Worm (Caenorhabditis elegans): Measurements from ENCODE around the gene nasp-1.

nasp-1 gene

ce11 chrII:11142571-11142970 is 36.2 kb downstream of the nasp-1 start, which contains the start of gene arrd-6:
arrd-6 (plus strand) TSS chrII:11142739.
- 0 out of 2 replicates have a peak, but pooled peaks have one; percentile 20 for TF ChIP-seq pbrm-1 (GFP tag; IDR thresholded peaks at IDR 0.05)
- no peak for TF ChIP-seq sea-2 (GFP tag; IDR thresholded peaks at IDR 0.05)

- peak; percentile 71 for TF ChIP-seq let-526 (GFP tag; IDR thresholded peaks at IDR 0.05)
- no peak for TF ChIP-seq lsl-1 (GFP tag; optimal IDR thresholded peaks at IDR 0.05)
- 0 out of 2 replicates have a peak, but pooled peaks have one; percentile 31 for TF ChIP-seq hmg-1.2 (GFP tag; IDR thresholded peaks at IDR 0.05)
- no peak; the same call in 1 of the 2 replicates for TF ChIP-seq F33H1.4 (GFP tag; IDR thresholded peaks at IDR 0.05)
- no peak for TF ChIP-seq bed-2 (GFP tag; IDR thresholded peaks at IDR 0.05)
- TF ChIP-seq ceh-79 (tag; optimal IDR thresholded peaks at IDR 0.05) = no peak
- TF ChIP-seq F22D6.2 (tag; optimal IDR thresholded peaks at IDR 0.05) = peak; percentile 17
- no peak for TF ChIP-seq snpc-1.1 (tag; optimal IDR thresholded peaks at IDR 0.05; ENCODE audit: insufficient read depth)
- 0 out of 2 replicates have a peak, but pooled peaks have one; percentile 17 for TF ChIP-seq hsf-1 (GFP tag; IDR thresholded peaks at IDR 0.05)
- TF ChIP-seq T26A5.8 (tag; optimal IDR thresholded peaks at IDR 0.05) = no peak
- no peak; the same call in 1 of the 2 replicates for TF ChIP-seq K11D2.4 (GFP tag; IDR thresholded peaks at IDR 0.05)
- TF ChIP-seq ceh-100 (GFP tag; IDR thresholded peaks at IDR 0.05) = no peak
- TF ChIP-seq ama-1 (optimal IDR thresholded peaks at IDR 0.05) = peak; percentile 31
- TF ChIP-seq ama-1 (GFP tag; optimal IDR thresholded peaks at IDR 0.05) = no peak
- TF ChIP-seq nhr-80 (tag; optimal IDR thresholded peaks at IDR 0.05) = peak; percentile 24
- no peak for TF ChIP-seq ztf-3 (GFP tag; optimal IDR thresholded peaks at IDR 0.05)
- TF ChIP-seq ztf-26 (tag; optimal IDR thresholded peaks at IDR 0.05) = no peak
- TF ChIP-seq atf-7 (tag; optimal IDR thresholded peaks at IDR 0.05) = peak; percentile 80
- peak; percentile 48 for TF ChIP-seq dpff-1 (tag; optimal IDR thresholded peaks at IDR 0.05)
- TF ChIP-seq K12H6.12 (tag; optimal IDR thresholded peaks at IDR 0.05) = no peak
- TF ChIP-seq let-607 (tag; optimal IDR thresholded peaks at IDR 0.05) = peak; percentile 32 to 64
- no peak for TF ChIP-seq hlh-26 (GFP tag; conservative IDR thresholded peaks at IDR 0.05)
- TF ChIP-seq nfya-1 (tag; optimal IDR thresholded peaks at IDR 0.05; ENCODE audit: borderline replicate concordance, insufficient read depth) = no peak
- peak; percentile 46; the same call in 1 of the 2 replicates for TF ChIP-seq cebp-1 (GFP tag; IDR thresholded peaks at IDR 0.05)
- TF ChIP-seq cebp-1 (tag; optimal IDR thresholded peaks at IDR 0.05) = peak; percentile 76
- TF ChIP-seq attf-6 (GFP tag; IDR thresholded peaks at IDR 0.05) = 0 out of 2 replicates have a peak, but pooled peaks have one; percentile 10
- no peak for TF ChIP-seq mes-4 (tag; optimal IDR thresholded peaks at IDR 0.05)
- peak; percentile 19 for TF ChIP-seq fkh-3 (tag; optimal IDR thresholded peaks at IDR 0.05)
- no peak for TF ChIP-seq attf-3 (GFP tag; conservative IDR thresholded peaks at IDR 0.05)
- TF ChIP-seq madf-3 (GFP tag; IDR thresholded peaks at IDR 0.05) = peak; percentile 77
- 0 out of 2 replicates have a peak, but pooled peaks have one; percentile 32 for TF ChIP-seq lin-26 (GFP tag; IDR thresholded peaks at IDR 0.05)
- peak; percentile 90 for TF ChIP-seq tlf-1 (GFP tag; optimal IDR thresholded peaks at IDR 0.05)
- TF ChIP-seq B0261.1 (tag; optimal IDR thresholded peaks at IDR 0.05) = peak; percentile 12
- no peak for TF ChIP-seq nfya-2 (GFP tag; IDR thresholded peaks at IDR 0.05)
- no peak for TF ChIP-seq sptf-2 (GFP tag; optimal IDR thresholded peaks at IDR 0.05)
- TF ChIP-seq nhr-179 (tag; optimal IDR thresholded peaks at IDR 0.05) = no peak
- peak; percentile 36 for TF ChIP-seq madf-10 (tag; optimal IDR thresholded peaks at IDR 0.05)
- peak; percentile 26 for TF ChIP-seq B0035.1 (tag; optimal IDR thresholded peaks at IDR 0.05)
- peak; percentile 10 for TF ChIP-seq lin-40 (tag; optimal IDR thresholded peaks at IDR 0.05)
- 0 out of 2 replicates have a peak, but pooled peaks have one; percentile 29 for TF ChIP-seq cebp-2 (GFP tag; IDR thresholded peaks at IDR 0.05)
- no peak for TF ChIP-seq F23B12.7 (tag; optimal IDR thresholded peaks at IDR 0.05; ENCODE audit: insufficient read depth)
- TF ChIP-seq F10E7.11 (tag; optimal IDR thresholded peaks at IDR 0.05) = peak; percentile 52
- TF ChIP-seq rcor-1 (GFP tag; IDR thresholded peaks at IDR 0.05) = no peak
These were observed 43.7 kb downstream of the nasp-1 start for ce11 chrII:11149866-11150685.
